Fruit fly (Drosophila melanogaster): ENCODE data around the gene RnrL.

DNA sequence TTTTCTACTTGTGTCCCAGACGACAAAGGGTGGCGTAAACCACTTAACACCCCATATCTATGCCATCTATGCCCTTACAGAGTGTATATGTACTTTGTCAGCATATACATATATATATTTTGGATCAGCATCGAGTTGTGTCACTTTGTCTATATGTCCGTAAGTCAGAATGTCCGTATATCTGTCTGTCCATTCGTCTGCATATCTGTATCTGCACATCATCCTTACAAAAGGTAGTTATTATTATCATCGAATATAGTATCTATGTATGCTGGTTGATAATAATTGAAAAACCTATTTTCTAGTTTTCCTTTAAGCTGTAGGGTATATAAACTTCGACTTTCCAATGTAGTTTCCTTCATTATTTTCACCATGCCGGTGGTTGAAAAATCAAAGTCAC lies 23.4 kb upstream of the RnrL start:
- TF ChIP-seq salr (GFP tag; optimal IDR thresholded peaks at IDR 0.05) = no peak
- no peak for TF ChIP-seq CG15336 (GFP tag; IDR thresholded peaks at IDR 0.05)
- TF ChIP-seq Eip93F (GFP tag; optimal IDR thresholded peaks at IDR 0.05) = no peak
- TF ChIP-seq CG16779 (tag; optimal IDR thresholded peaks at IDR 0.05) = no peak
- no peak for TF ChIP-seq Hr39 (GFP tag; optimal IDR thresholded peaks at IDR 0.05)
- no peak for TF ChIP-seq CG3032 (tag; optimal IDR thresholded peaks at IDR 0.05)
- TF ChIP-seq CG11902 (GFP tag; optimal IDR thresholded peaks at IDR 0.05) = no peak
- no peak for TF ChIP-seq acj6 (GFP tag; optimal IDR thresholded peaks at IDR 0.05)
- no peak for TF ChIP-seq CG10669 (GFP tag; optimal IDR thresholded peaks at IDR 0.05)
- no peak for TF ChIP-seq Sox15 (GFP tag; optimal IDR thresholded peaks at IDR 0.05)
